Worm (Caenorhabditis elegans) whole organism, L4/young adult: ENCODE results near the gene C50B6.3.

ENCODE experiments used
- W03F9.2 ChIP-seq: fragments of 150-350 bp; optimal IDR thresholded peaks from 2 replicates; lab custom pipeline; 2014; ENCODE audit warnings: missing biosample characterization, missing genetic modification characterization
- dao-5 ChIP-seq: sonication (generic microtip); optimal IDR thresholded peaks from 2 replicates; lab custom pipeline; 2016; ENCODE audit warnings: missing genotype, missing genetic modification characterization, moderate library complexity, missing compliant biosample characterization
- him-1 ChIP-seq: sonication (generic microtip); optimal IDR thresholded peaks from 2 replicates; lab custom pipeline; 2016; ENCODE audit warnings: missing genotype, missing genetic modification reagents, missing genetic modification characterization, missing compliant biosample characterization

DNA sequence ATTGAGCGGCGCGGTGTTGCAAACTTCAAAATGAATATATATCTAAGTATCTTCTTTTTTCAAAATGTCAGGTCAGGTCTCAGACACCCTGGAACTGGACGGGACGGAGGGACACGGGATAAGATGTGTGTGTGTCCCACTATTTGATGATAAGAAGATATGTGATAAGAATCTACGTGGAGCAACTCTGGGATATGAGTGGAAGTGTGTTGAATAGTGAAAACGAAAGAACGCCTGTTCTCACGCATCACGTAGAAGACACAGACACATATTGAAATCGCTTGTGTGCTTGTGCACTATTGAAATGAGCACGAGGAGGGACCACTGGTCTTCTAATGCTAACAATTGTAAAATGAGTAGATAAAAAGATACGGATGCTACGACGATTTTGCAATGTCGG, 17.5 kb upstream of the C50B6.3 start, which contains the start of gene uig-1:
- TF ChIP-seq W03F9.2 (tag; lab: Kevin White, UChicago) (no peak), him-1 (tag; lab: Kevin White, UChicago) (no peak), dao-5 (tag; lab: Kevin White, UChicago) (no peak)
